Fruit fly (Drosophila melanogaster) whole organism, embryonic: ENCODE data around the gene Eig71Ed.

ENCODE experiments used
- Asciz ChIP-seq: fragments of 200-800 bp; sonication (Bioruptor generic); optimal IDR thresholded peaks from 2 replicates; lab custom pipeline; 2017; ENCODE audit warnings: missing biosample characterization, mild to moderate bottlenecking, missing genetic modification characterization, missing genetic modification reagents
- Bdp1 ChIP-seq: fragments of 200-800 bp; sonication (Bioruptor generic); optimal IDR thresholded peaks from 3 replicates; lab custom pipeline; 2016; ENCODE audit warnings: missing biosample characterization, missing genetic modification characterization
- Bteb2 ChIP-seq: fragments of 200-800 bp; sonication (Bioruptor generic); optimal IDR thresholded peaks from 2 replicates; lab custom pipeline; 2016; ENCODE audit warnings: missing biosample characterization, missing genetic modification characterization
- CG11093 ChIP-seq: fragments of 200-800 bp; sonication (Bioruptor generic); IDR thresholded peaks from 3 replicates; pipeline ENCODE4 v1.3.6; 2022; ENCODE audit warnings: missing biosample characterization, missing genetic modification characterization
- CG11456 ChIP-seq: fragments of 200-800 bp; sonication (Bioruptor generic); IDR thresholded peaks from 3 replicates; pipeline ENCODE4 v1.3.6; 2022; ENCODE audit warnings: missing biosample characterization, missing genetic modification characterization
- CG11504 ChIP-seq: fragments of 200-800 bp; sonication (Bioruptor generic); optimal IDR thresholded peaks from 3 replicates; lab custom pipeline; 2019; ENCODE audit warnings: missing biosample characterization, mild to moderate bottlenecking, missing genetic modification characterization, moderate library complexity
- CG14014 ChIP-seq: fragments of 200-800 bp; sonication (Bioruptor generic); IDR thresholded peaks from 2 replicates; pipeline ENCODE4 v1.3.6; 2022; ENCODE audit warnings: missing biosample characterization, missing genetic modification characterization
- CG14050 ChIP-seq: fragments of 200-800 bp; sonication (Bioruptor generic); IDR thresholded peaks from 3 replicates; pipeline ENCODE4 v1.3.6; 2022; ENCODE audit warnings: missing biosample characterization, missing genetic modification characterization
- CG15073 ChIP-seq: fragments of 200-800 bp; sonication (Bioruptor generic); optimal IDR thresholded peaks from 2 replicates; lab custom pipeline; 2016; ENCODE audit warnings: missing biosample characterization, missing genetic modification characterization
- CG15696 ChIP-seq: fragments of 200-800 bp; sonication (Bioruptor generic); optimal IDR thresholded peaks from 2 replicates; lab custom pipeline; 2019; ENCODE audit warnings: missing biosample characterization, mild to moderate bottlenecking, missing genetic modification characterization, moderate library complexity
- CG1602 ChIP-seq: fragments of 200-800 bp; sonication (Bioruptor generic); optimal IDR thresholded peaks from 3 replicates; lab custom pipeline; 2016; ENCODE audit warnings: missing biosample characterization, missing genetic modification characterization
- CG16863 ChIP-seq: fragments of 200-800 bp; sonication (Bioruptor generic); optimal IDR thresholded peaks from 3 replicates; lab custom pipeline; 2016; ENCODE audit warnings: missing biosample characterization, missing genetic modification characterization
- CG18476 ChIP-seq: fragments of 200-800 bp; sonication (Bioruptor generic); optimal IDR thresholded peaks from 2 replicates; lab custom pipeline; 2016; ENCODE audit warnings: missing biosample characterization, mild to moderate bottlenecking, missing genetic modification characterization
- CG18764 ChIP-seq: fragments of 200-800 bp; sonication (Bioruptor generic); optimal IDR thresholded peaks from 3 replicates; lab custom pipeline; 2016; ENCODE audit warnings: missing biosample characterization, missing genetic modification characterization
- CG2678 ChIP-seq: fragments of 200-800 bp; sonication (Bioruptor generic); optimal IDR thresholded peaks from 3 replicates; lab custom pipeline; 2019; ENCODE audit warnings: missing biosample characterization, mild to moderate bottlenecking, missing genetic modification characterization, moderate library complexity
- CG2712 ChIP-seq: fragments of 200-800 bp; optimal IDR thresholded peaks from 3 replicates; lab custom pipeline; 2019; ENCODE audit warnings: missing biosample characterization, mild to moderate bottlenecking, missing genetic modification characterization, moderate library complexity
- CG31365 ChIP-seq: fragments of 200-800 bp; sonication (Bioruptor generic); optimal IDR thresholded peaks from 2 replicates; lab custom pipeline; 2018; ENCODE audit warnings: missing biosample characterization, mild to moderate bottlenecking, missing genetic modification characterization
- CG33213 ChIP-seq: fragments of 200-800 bp; sonication (Bioruptor generic); optimal IDR thresholded peaks from 3 replicates; lab custom pipeline; 2016; ENCODE audit warnings: missing biosample characterization, missing genetic modification characterization
- CG6272 ChIP-seq: fragments of 200-800 bp; sonication (Bioruptor generic); IDR thresholded peaks from 2 replicates; pipeline ENCODE4 v1.3.6; 2022; ENCODE audit warnings: missing biosample characterization, missing genetic modification characterization
- CG6813 ChIP-seq: fragments of 200-800 bp; sonication (Bioruptor generic); optimal IDR thresholded peaks from 2 replicates; lab custom pipeline; 2017; ENCODE audit warnings: missing biosample characterization, missing genetic modification characterization, mild to moderate bottlenecking, moderate library complexity, missing genetic modification reagents
- CG7987 ChIP-seq: fragments of 200-800 bp; sonication (Bioruptor generic); optimal IDR thresholded peaks from 2 replicates; lab custom pipeline; 2018; ENCODE audit warnings: missing biosample characterization, mild to moderate bottlenecking, missing genetic modification characterization, moderate library complexity
- Dbx ChIP-seq: fragments of 200-800 bp; sonication (Bioruptor generic); IDR thresholded peaks from 3 replicates; pipeline ENCODE4 v1.3.6; 2022; ENCODE audit warnings: missing biosample characterization, missing genetic modification characterization
- Deaf1 ChIP-seq: fragments of 200-800 bp; optimal IDR thresholded peaks from 3 replicates; lab custom pipeline; 2019; ENCODE audit warnings: missing biosample characterization, mild to moderate bottlenecking, missing genetic modification characterization, moderate library complexity
- GATAe ChIP-seq: fragments of 200-800 bp; sonication (Bioruptor generic); conservative IDR thresholded peaks from 2 replicates; pipeline ENCODE4 v1.3.6; 2022; ENCODE audit warnings: missing biosample characterization, missing genetic modification characterization
- Meics ChIP-seq: fragments of 200-800 bp; sonication (Bioruptor generic); optimal IDR thresholded peaks from 2 replicates; lab custom pipeline; 2017; ENCODE audit warnings: missing biosample characterization, mild to moderate bottlenecking, missing genetic modification characterization
- NFAT ChIP-seq: fragments of 200-800 bp; sonication (Bioruptor generic); IDR thresholded peaks from 2 replicates; pipeline ENCODE4 v1.3.6; 2022; ENCODE audit warnings: missing biosample characterization, missing genetic modification characterization
- Optix ChIP-seq: fragments of 200-800 bp; sonication (Bioruptor generic); IDR thresholded peaks from 3 replicates; pipeline ENCODE4 v1.3.6; 2022; ENCODE audit warnings: missing biosample characterization, missing genetic modification characterization
- Rfx ChIP-seq: fragments of 200-800 bp; sonication (Bioruptor generic); IDR thresholded peaks from 2 replicates; pipeline ENCODE4 v1.3.6; 2022; ENCODE audit warnings: missing biosample characterization, missing genetic modification characterization
- Vsx1 ChIP-seq: fragments of 200-800 bp; sonication (Bioruptor generic); optimal IDR thresholded peaks from 2 replicates; lab custom pipeline; 2017; ENCODE audit warnings: missing biosample characterization, mild to moderate bottlenecking, missing genetic modification characterization, missing genetic modification reagents
- exex ChIP-seq: fragments of 200-800 bp; sonication (Bioruptor generic); optimal IDR thresholded peaks from 4 replicates; lab custom pipeline; 2018; ENCODE audit warnings: missing biosample characterization, mild to moderate bottlenecking, missing genetic modification characterization, moderate library complexity
- gfzf ChIP-seq: fragments of 200-800 bp; sonication (Bioruptor generic); optimal IDR thresholded peaks from 2 replicates; lab custom pipeline; 2016; ENCODE audit warnings: missing biosample characterization, mild to moderate bottlenecking, missing genetic modification characterization, moderate library complexity
- jing ChIP-seq: fragments of 200-800 bp; sonication (Bioruptor generic); optimal IDR thresholded peaks from 2 replicates; lab custom pipeline; 2018; ENCODE audit warnings: missing biosample characterization, mild to moderate bottlenecking, missing genetic modification characterization
- klu ChIP-seq: fragments of 200-800 bp; sonication (Bioruptor generic); IDR thresholded peaks from 2 replicates; pipeline ENCODE4 v1.3.6; 2022; ENCODE audit warnings: missing biosample characterization, missing genetic modification characterization
- lola ChIP-seq, 3 experiments: fragments of >200 bp in 2 of 3; fragments of 200-800 bp in 1 of 3; sonication (Bioruptor generic) in 1 of 3; optimal IDR thresholded peaks; 2 replicates each; lab custom pipeline; 2017 to 2019; ENCODE audit warnings: missing biosample characterization in 3 of 3, missing genetic modification characterization in 3 of 3, mild to moderate bottlenecking in 1 of 3, moderate library complexity in 1 of 3
- mirr ChIP-seq: fragments of 200-800 bp; sonication (Bioruptor generic); optimal IDR thresholded peaks from 3 replicates; lab custom pipeline; 2018; ENCODE audit warnings: missing biosample characterization, mild to moderate bottlenecking, missing genetic modification characterization
- nmo ChIP-seq: fragments of 200-800 bp; sonication (Bioruptor generic); optimal IDR thresholded peaks from 2 replicates; lab custom pipeline; 2018; ENCODE audit warnings: missing biosample characterization, mild to moderate bottlenecking, missing genetic modification characterization, moderate library complexity
- p53 ChIP-seq: fragments of 200-800 bp; sonication (Bioruptor generic); optimal IDR thresholded peaks from 2 replicates; lab custom pipeline; 2016; ENCODE audit warnings: missing biosample characterization, missing genetic modification characterization
- pfk ChIP-seq: fragments of 200-800 bp; sonication (Bioruptor generic); optimal IDR thresholded peaks from 2 replicates; lab custom pipeline; 2018; ENCODE audit warnings: missing biosample characterization, mild to moderate bottlenecking, missing genetic modification characterization, moderate library complexity
- row ChIP-seq: fragments of 200-800 bp; sonication (Bioruptor generic); IDR thresholded peaks from 3 replicates; pipeline ENCODE4 v1.3.6; 2022; ENCODE audit warnings: missing biosample characterization, missing genetic modification characterization
- sens ChIP-seq: fragments of 200-800 bp; sonication (Bioruptor generic); peaks from one replicate; lab custom pipeline; 2016; ENCODE audit warnings: missing biosample characterization, missing genetic modification characterization
- sqz ChIP-seq: fragments of 200-800 bp; sonication (Bioruptor generic); optimal IDR thresholded peaks from 3 replicates; lab custom pipeline; 2018; ENCODE audit warnings: missing biosample characterization, mild to moderate bottlenecking, missing genetic modification characterization
- sr ChIP-seq: fragments of 200-800 bp; sonication (Bioruptor generic); IDR thresholded peaks from 3 replicates; pipeline ENCODE4 v1.3.6; 2022; ENCODE audit warnings: missing biosample characterization, missing genetic modification characterization
- stwl ChIP-seq: fragments of 200-800 bp; sonication (Bioruptor generic); optimal IDR thresholded peaks from 3 replicates; lab custom pipeline; 2018; ENCODE audit warnings: missing biosample characterization, mild to moderate bottlenecking, missing genetic modification characterization, moderate library complexity
- sug ChIP-seq: fragments of 200-800 bp; optimal IDR thresholded peaks from 2 replicates; lab custom pipeline; 2019; ENCODE audit warnings: missing biosample characterization, mild to moderate bottlenecking, missing genetic modification characterization, moderate library complexity
- twi ChIP-seq: fragments of 200-800 bp; optimal IDR thresholded peaks from 2 replicates; lab custom pipeline; 2019; ENCODE audit warnings: missing biosample characterization, mild to moderate bottlenecking, missing genetic modification characterization, moderate library complexity
- tx ChIP-seq: fragments of 200-800 bp; sonication (Bioruptor generic); optimal IDR thresholded peaks from 2 replicates; lab custom pipeline; 2016; ENCODE audit warnings: missing biosample characterization, missing genetic modification characterization
- zen2 ChIP-seq: fragments of 200-800 bp; sonication (Bioruptor generic); IDR thresholded peaks from 3 replicates; pipeline ENCODE4 v1.3.6; 2022; ENCODE audit warnings: missing biosample characterization, missing genetic modification characterization; ENCODE audit not compliant: partially characterized antibody

Gene Eig71Ed

dm6 chr3L:15691968-15692367 is 39.6 kb downstream of the Eig71Ed start, which contains the start of gene CG34451:
Gene CG34451, minus strand, starts transcription at chr3L:15692068.
- no peak for TF ChIP-seq CG2678 (tag; lab: Kevin White, UChicago)
- TF ChIP-seq sens (GFP tag; lab: Kevin White, UChicago): peak; percentile 11
- 0 out of 3 replicates have a peak, but pooled peaks have one; percentile 6 for TF ChIP-seq row (GFP tag; lab: Robert Waterston, UW)

DNA sequence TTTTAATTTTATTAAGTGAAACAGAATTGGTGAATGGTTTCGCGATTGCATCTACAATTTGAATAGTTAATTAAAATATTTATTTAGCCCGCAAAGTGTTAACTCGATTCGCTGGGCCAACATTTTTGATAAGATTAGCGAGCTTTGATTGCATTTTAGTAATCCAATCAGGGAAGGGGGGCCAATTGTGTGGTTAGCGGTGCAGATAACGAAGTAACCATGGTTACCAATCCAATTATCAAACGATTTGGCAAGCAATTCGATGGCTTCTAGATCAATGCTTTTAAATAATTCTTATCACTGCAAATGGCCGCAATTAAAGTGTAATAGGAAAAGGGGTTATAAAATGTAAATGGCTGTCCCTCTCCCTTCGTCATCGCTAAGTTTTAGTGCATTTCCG is 40.1 kb downstream of the Eig71Ed start:
- no peak for TF ChIP-seq Deaf1 (tag; lab: Kevin White, UChicago)
- 0 out of 2 replicates have a peak, but pooled peaks have one; percentile 33 for TF ChIP-seq GATAe (GFP tag; lab: Robert Waterston, UW)
- peak; percentile 89 for TF ChIP-seq mirr (GFP tag; lab: Kevin White, UChicago)
- no peak for TF ChIP-seq NFAT
- peak; percentile 97 for TF ChIP-seq exex
- TF ChIP-seq CG31365 (tag; lab: Kevin White, UChicago): no peak
- no peak for TF ChIP-seq CG6272 (GFP tag; lab: Robert Waterston, UW)
- no peak for TF ChIP-seq CG14050 (GFP tag; lab: Robert Waterston, UW)
- TF ChIP-seq Rfx (GFP tag; lab: Robert Waterston, UW): peak; percentile 54; the same call in 1 of the 2 replicates
- peak; percentile 34 for TF ChIP-seq Vsx1 (GFP tag; lab: Kevin White, UChicago)
- no peak for TF ChIP-seq CG11504
- TF ChIP-seq CG6813 (GFP tag; lab: Kevin White, UChicago): no peak
- no peak for TF ChIP-seq CG11093 (GFP tag; lab: Robert Waterston, UW)
- no peak for TF ChIP-seq pfk (GFP tag; lab: Kevin White, UChicago)
- TF ChIP-seq CG2712 (tag; lab: Kevin White, UChicago): no peak
- TF ChIP-seq p53 (GFP tag; lab: Kevin White, UChicago): no peak
- no peak for TF ChIP-seq tx (GFP tag; lab: Kevin White, UChicago)
- no peak for TF ChIP-seq sqz (GFP tag; lab: Kevin White, UChicago)
- TF ChIP-seq lola (GFP tag; optimal IDR thresholded peaks at IDR 0.05; lab: Kevin White, UChicago): no peak
- no peak for TF ChIP-seq CG11456 (GFP tag; lab: Robert Waterston, UW)
- no peak for TF ChIP-seq CG18764 (GFP tag; lab: Kevin White, UChicago)
- TF ChIP-seq sug (tag; lab: Kevin White, UChicago): peak; percentile 35
- TF ChIP-seq Dbx (GFP tag; lab: Robert Waterston, UW): no peak
- TF ChIP-seq zen2 (GFP tag; lab: Robert Waterston, UW): no peak
- no peak for TF ChIP-seq CG15696 (tag; lab: Kevin White, UChicago)
- no peak for TF ChIP-seq gfzf
- TF ChIP-seq Bteb2 (GFP tag; lab: Kevin White, UChicago): no peak
- no peak for TF ChIP-seq jing (GFP tag; lab: Kevin White, UChicago)
- no peak for TF ChIP-seq twi (tag; lab: Kevin White, UChicago)

dm6 chr3L:15692794-15693532 is 40.6 kb downstream of the Eig71Ed start:
- TF ChIP-seq CG1602 (GFP tag; lab: Kevin White, UChicago) (peak; percentile 45), klu (GFP tag; lab: Robert Waterston, UW) (no peak), sr (GFP tag; lab: Robert Waterston, UW) (0 out of 3 replicates have a peak, but pooled peaks have one; percentile 16), nmo (GFP tag; lab: Kevin White, UChicago) (peak; percentile 77), Asciz (peak; percentile 43), row (GFP tag; lab: Robert Waterston, UW) (0 out of 3 replicates have a peak, but pooled peaks have one; percentile 20), CG18476 (GFP tag; lab: Kevin White, UChicago) (peak; percentile 31), stwl (tag; lab: Kevin White, UChicago) (no peak), CG2712 (tag; lab: Kevin White, UChicago) (peak; percentile 68), CG16863 (GFP tag; lab: Kevin White, UChicago) (no peak), CG15073 (GFP tag; lab: Kevin White, UChicago) (no peak), CG33213 (GFP tag; lab: Kevin White, UChicago) (no peak), CG7987 (GFP tag; lab: Kevin White, UChicago) (no peak), Bdp1 (no peak), CG14014 (GFP tag; lab: Robert Waterston, UW) (no peak), Meics (GFP tag; lab: Kevin White, UChicago) (no peak), Optix (GFP tag; lab: Robert Waterston, UW) (no peak)
